Worm (Caenorhabditis elegans): ENCODE data around the gene C26B9.3.

Gene C26B9.3

DNA sequence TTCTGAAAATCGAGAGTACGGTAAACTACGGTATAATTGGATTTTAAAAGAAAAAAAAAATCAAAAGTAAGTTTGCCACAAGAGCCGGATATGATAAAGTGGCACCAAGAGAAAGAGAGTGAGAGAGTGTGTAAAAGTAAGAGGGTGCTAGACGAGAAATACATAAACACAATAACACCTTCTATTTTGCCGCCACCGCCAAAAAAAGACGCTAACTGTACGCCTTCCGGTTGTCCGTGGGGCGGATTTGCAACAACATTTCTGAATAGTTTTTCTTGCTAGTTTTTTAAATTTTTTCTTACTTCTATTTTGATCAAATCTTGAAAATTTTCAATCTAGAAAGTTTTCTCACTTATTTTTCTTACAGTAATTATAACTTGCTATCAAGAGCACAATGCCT, 34.5 kb downstream of the C26B9.3 start, which contains the start of gene F35C8.8:
Gene F35C8.8, minus strand, starts transcription at position 2 of the 400 bp plus-strand sequence.
- TF ChIP-seq him-1 (tag; optimal IDR thresholded peaks at IDR 0.05) (no peak), dao-5 (tag; optimal IDR thresholded peaks at IDR 0.05) (no peak)

ce11 chrX:5373597-5373996, 35.5 kb downstream of the C26B9.3 start:
- no peak for TF ChIP-seq him-1 (tag; optimal IDR thresholded peaks at IDR 0.05)

ce11 chrX:5374742-5375141, 36.6 kb downstream of the C26B9.3 start, which contains the start of gene sek-4:
sek-4 (plus strand) TSS chrX:5375059.
- TF ChIP-seq him-1 (tag; optimal IDR thresholded peaks at IDR 0.05) = no peak
- no peak for TF ChIP-seq dao-5 (tag; optimal IDR thresholded peaks at IDR 0.05)
- TF ChIP-seq W03F9.2 (tag; optimal IDR thresholded peaks at IDR 0.05) = no peak

DNA sequence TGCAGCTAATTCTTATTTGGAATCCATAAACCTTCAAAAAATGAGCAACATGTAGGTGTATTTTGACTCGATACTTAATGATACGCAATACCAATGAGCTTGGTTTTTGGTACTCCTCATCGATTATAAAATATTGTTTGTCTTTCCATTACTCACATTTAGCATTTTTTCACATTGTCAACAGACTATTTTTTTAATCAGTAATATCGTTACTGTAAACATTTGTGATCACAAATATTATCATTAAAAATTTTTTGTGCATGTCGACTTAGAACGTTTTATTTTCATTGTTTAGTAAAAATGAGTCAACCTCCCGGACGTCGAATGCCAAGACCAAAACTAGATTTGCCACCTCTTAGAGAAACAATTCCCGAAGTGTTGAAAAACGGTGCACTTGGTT, 39.2 kb downstream of the C26B9.3 start, which contains the start of gene sek-5:
Gene sek-5, plus strand, starts transcription at position 301 of the 400 bp plus-strand sequence.
- TF ChIP-seq W03F9.2 (tag; optimal IDR thresholded peaks at IDR 0.05) = no peak
- no peak for TF ChIP-seq him-1 (tag; optimal IDR thresholded peaks at IDR 0.05)
- TF ChIP-seq dao-5 (tag; optimal IDR thresholded peaks at IDR 0.05) = no peak

DNA sequence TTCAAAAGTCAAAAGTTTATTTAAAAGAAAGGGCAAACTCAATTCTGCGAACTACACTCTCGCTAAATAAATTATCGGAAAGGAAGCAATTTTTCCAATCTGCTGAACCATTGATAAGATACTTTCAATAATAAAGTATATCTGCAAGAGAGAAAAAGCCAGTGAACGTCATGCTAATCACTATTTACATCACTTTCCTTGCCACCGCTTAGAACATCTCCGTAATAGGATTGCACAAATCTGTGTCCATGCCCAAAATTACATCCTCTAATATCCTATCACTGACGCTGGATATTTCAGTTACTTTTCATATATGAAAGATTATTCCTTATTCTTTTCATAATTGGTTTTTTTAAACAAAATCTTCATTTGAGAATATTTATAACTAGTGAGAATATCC, 44.7 kb downstream of the C26B9.3 start:
- TF ChIP-seq dao-5 (tag; optimal IDR thresholded peaks at IDR 0.05) (no peak), W03F9.2 (tag; optimal IDR thresholded peaks at IDR 0.05) (no peak), him-1 (tag; optimal IDR thresholded peaks at IDR 0.05) (no peak)

ce11 chrX:5386558-5386957, 48.5 kb downstream of the C26B9.3 start, which contains the start of gene kcnl-3:
kcnl-3 (plus strand) TSS chrX:5386858.
- TF ChIP-seq W03F9.2 (tag; optimal IDR thresholded peaks at IDR 0.05) (no peak), him-1 (tag; optimal IDR thresholded peaks at IDR 0.05) (no peak), dao-5 (tag; optimal IDR thresholded peaks at IDR 0.05) (no peak)

- no peak for TF ChIP-seq him-1 (tag; optimal IDR thresholded peaks at IDR 0.05)
- no peak for TF ChIP-seq dao-5 (tag; optimal IDR thresholded peaks at IDR 0.05)
- TF ChIP-seq W03F9.2 (tag; optimal IDR thresholded peaks at IDR 0.05) = no peak
Observed at ce11 chrX:5387629-5388028, 49.5 kb downstream of the C26B9.3 start.
